Worm (Caenorhabditis elegans) whole organism, early embryonic: ENCODE results near the gene F01F1.14.

Experiments used
- B0310.2 ChIP-seq: sonication (generic microtip); optimal IDR thresholded peaks from 2 replicates; lab custom pipeline; 2016; ENCODE audit warnings: mild to moderate bottlenecking, missing genetic modification characterization, missing compliant biosample characterization
- F13C5.2 ChIP-seq: sonication (generic microtip); optimal IDR thresholded peaks from 2 replicates; lab custom pipeline; 2017; ENCODE audit warnings: mild to moderate bottlenecking, missing genetic modification characterization, inconsistent platforms, missing compliant biosample characterization
- aly-1 ChIP-seq: sonication (generic microtip); optimal IDR thresholded peaks from 2 replicates; lab custom pipeline; 2016; ENCODE audit warnings: missing genetic modification characterization, missing compliant biosample characterization
- ama-1 ChIP-seq: fragments of 150-350 bp; optimal IDR thresholded peaks from 2 replicates; lab custom pipeline; 2014
- ceh-13 ChIP-seq: fragments of 200-800 bp; sonication (Bioruptor generic); optimal IDR thresholded peaks from 2 replicates; lab custom pipeline; 2018; ENCODE audit warnings: mild to moderate bottlenecking, missing genetic modification characterization, missing compliant biosample characterization
- ceh-36 ChIP-seq: sonication (generic microtip); optimal IDR thresholded peaks from 2 replicates; lab custom pipeline; 2016; ENCODE audit warnings: missing genetic modification characterization, inconsistent platforms, missing compliant biosample characterization
- ets-7 ChIP-seq: sonication (generic microtip); optimal IDR thresholded peaks from 2 replicates; lab custom pipeline; 2016; ENCODE audit warnings: missing genotype, missing genetic modification characterization, missing compliant biosample characterization
- flt-1 ChIP-seq: fragments of 200-800 bp; sonication (Bioruptor generic); IDR thresholded peaks from 2 replicates; pipeline ENCODE4 v1.3.6; 2022; ENCODE audit warnings: missing genetic modification characterization, missing compliant biosample characterization
- hmbx-1 ChIP-seq: sonication (generic microtip); optimal IDR thresholded peaks from 2 replicates; lab custom pipeline; 2016; ENCODE audit warnings: mild to moderate bottlenecking, missing genetic modification characterization, missing compliant biosample characterization
- hmg-4 ChIP-seq: fragments of 200-800 bp; sonication (Bioruptor generic); optimal IDR thresholded peaks from 2 replicates; lab custom pipeline; 2018; ENCODE audit warnings: mild to moderate bottlenecking, missing genetic modification characterization, missing compliant biosample characterization
- hnd-1 ChIP-seq: sonication (generic microtip); optimal IDR thresholded peaks from 2 replicates; lab custom pipeline; 2016; ENCODE audit warnings: missing genetic modification characterization, missing compliant biosample characterization
- pes-1 ChIP-seq: fragments of 200-800 bp; sonication (Bioruptor generic); IDR thresholded peaks from 2 replicates; pipeline ENCODE4 v1.3.6; 2022; ENCODE audit warnings: missing genetic modification reagents, missing genetic modification characterization, missing compliant biosample characterization
- scrt-1 ChIP-seq: fragments of 200-800 bp; sonication (Bioruptor generic); IDR thresholded peaks from 2 replicates; pipeline ENCODE4 v1.3.6; 2022; ENCODE audit warnings: missing genetic modification characterization, missing compliant biosample characterization
- sea-1 ChIP-seq: fragments of 200-800 bp; sonication (Bioruptor generic); conservative IDR thresholded peaks from 2 replicates; pipeline ENCODE4 v1.3.6; 2022; ENCODE audit warnings: missing genetic modification characterization, missing compliant biosample characterization
- tbx-11 ChIP-seq: fragments of 200-800 bp; sonication (Bioruptor generic); IDR thresholded peaks from 2 replicates; pipeline ENCODE4 v1.3.6; 2022; ENCODE audit warnings: missing genetic modification characterization, missing compliant biosample characterization
- tbx-37 ChIP-seq: fragments of 200-800 bp; sonication (Bioruptor generic); conservative IDR thresholded peaks from 2 replicates; pipeline ENCODE4 v1.3.6; 2022; ENCODE audit warnings: missing genetic modification reagents, missing genetic modification characterization, missing compliant biosample characterization
- tra-4 ChIP-seq: sonication (generic microtip); optimal IDR thresholded peaks from 2 replicates; lab custom pipeline; 2017; ENCODE audit warnings: missing genetic modification characterization, missing compliant biosample characterization

F01F1.14 gene

ce11 chrIII:5898631-5899030 lies 15.9 kb upstream of the F01F1.14 start:
- TF ChIP-seq tbx-37 (GFP tag; lab: Robert Waterston, UW): no peak
- TF ChIP-seq flt-1: no peak
- no peak for TF ChIP-seq B0310.2 (tag; lab: Kevin White, UChicago)
- no peak for TF ChIP-seq ceh-36 (tag; lab: Kevin White, UChicago)
- TF ChIP-seq scrt-1 (GFP tag; lab: Robert Waterston, UW): no peak
- no peak for TF ChIP-seq aly-1 (tag; lab: Kevin White, UChicago)
- TF ChIP-seq ets-7: no peak

- TF ChIP-seq tbx-37 (GFP tag; lab: Robert Waterston, UW) (no peak), ets-7 (no peak), sea-1 (GFP tag; lab: Robert Waterston, UW) (no peak)
Observed at ce11 chrIII:5897468-5897867, 14.7 kb upstream of the F01F1.14 start.

ce11 chrIII:5895913-5896312 lies 13.2 kb upstream of the F01F1.14 start, which contains the start of gene pxl-1:
Gene pxl-1 (minus strand): TSS chrIII:5896013.
- TF ChIP-seq F13C5.2 (tag; lab: Kevin White, UChicago) (no peak), ets-7 (no peak), pes-1 (GFP tag; lab: Robert Waterston, UW) (no peak), hmg-4 (GFP tag; lab: Kevin White, UChicago) (no peak), aly-1 (tag; lab: Kevin White, UChicago) (no peak)

- TF ChIP-seq pes-1 (GFP tag; lab: Robert Waterston, UW) (no peak), hmg-4 (GFP tag; lab: Kevin White, UChicago) (no peak), flt-1 (no peak)
Observed at ce11 chrIII:5892909-5893308, 10.2 kb upstream of the F01F1.14 start.

- TF ChIP-seq F13C5.2 (tag; lab: Kevin White, UChicago): no peak
- TF ChIP-seq ceh-36 (tag; lab: Kevin White, UChicago): no peak
- TF ChIP-seq ceh-13 (GFP tag; lab: Kevin White, UChicago): no peak
- TF ChIP-seq ets-7: no peak
- no peak for TF ChIP-seq tra-4 (tag; lab: Kevin White, UChicago)
- no peak for TF ChIP-seq flt-1
- TF ChIP-seq hmg-4 (GFP tag; lab: Kevin White, UChicago): no peak
- TF ChIP-seq hmbx-1 (tag; lab: Kevin White, UChicago): no peak
- TF ChIP-seq aly-1 (tag; lab: Kevin White, UChicago): no peak
- TF ChIP-seq tbx-11 (GFP tag; lab: Robert Waterston, UW): no peak
Observed at ce11 chrIII:5888675-5889074, 6.0 kb upstream of the F01F1.14 start, which contains the start of gene C28H8.8. Gene C28H8.8 (minus strand): TSS chrIII:5888775.

- no peak for TF ChIP-seq scrt-1 (GFP tag; lab: Robert Waterston, UW)
- TF ChIP-seq ceh-36 (tag; lab: Kevin White, UChicago): no peak
- TF ChIP-seq flt-1: no peak
- no peak for TF ChIP-seq tbx-37 (GFP tag; lab: Robert Waterston, UW)
- no peak for TF ChIP-seq ama-1
- TF ChIP-seq F13C5.2 (tag; lab: Kevin White, UChicago): no peak
- no peak for TF ChIP-seq B0310.2 (tag; lab: Kevin White, UChicago)
- no peak for TF ChIP-seq aly-1 (tag; lab: Kevin White, UChicago)
- no peak for TF ChIP-seq tra-4 (tag; lab: Kevin White, UChicago)
- TF ChIP-seq hmg-4 (GFP tag; lab: Kevin White, UChicago): no peak
- TF ChIP-seq ets-7: no peak
- no peak for TF ChIP-seq ceh-13 (GFP tag; lab: Kevin White, UChicago)
- TF ChIP-seq pes-1 (GFP tag; lab: Robert Waterston, UW): no peak
- TF ChIP-seq hnd-1 (tag; lab: Kevin White, UChicago): no peak
- no peak for TF ChIP-seq hmbx-1 (tag; lab: Kevin White, UChicago)
- TF ChIP-seq tbx-11 (GFP tag; lab: Robert Waterston, UW): no peak
- no peak for TF ChIP-seq sea-1 (GFP tag; lab: Robert Waterston, UW)
Observed at ce11 chrIII:5886893-5887292, 4.2 kb upstream of the F01F1.14 start, which contains the start of gene C28H8.7. Gene C28H8.7 (minus strand): TSS chrIII:5886993.

ce11 chrIII:5884459-5884858 lies 1.7 kb upstream of the F01F1.14 start:
- TF ChIP-seq tbx-37 (GFP tag; lab: Robert Waterston, UW) (no peak), B0310.2 (tag; lab: Kevin White, UChicago) (no peak), aly-1 (tag; lab: Kevin White, UChicago) (no peak), ama-1 (no peak), tbx-11 (GFP tag; lab: Robert Waterston, UW) (no peak), hmg-4 (GFP tag; lab: Kevin White, UChicago) (no peak), flt-1 (no peak)

- TF ChIP-seq ceh-13 (GFP tag; lab: Kevin White, UChicago): no peak
- TF ChIP-seq aly-1 (tag; lab: Kevin White, UChicago): no peak
- TF ChIP-seq B0310.2 (tag; lab: Kevin White, UChicago): no peak
- TF ChIP-seq flt-1: no peak
- TF ChIP-seq hmg-4 (GFP tag; lab: Kevin White, UChicago): no peak
- TF ChIP-seq hmbx-1 (tag; lab: Kevin White, UChicago): no peak
- no peak for TF ChIP-seq scrt-1 (GFP tag; lab: Robert Waterston, UW)
Observed at ce11 chrIII:5884007-5884406, 1.3 kb upstream of the F01F1.14 start, which contains the start of gene C28H8.5. Gene C28H8.5 (plus strand): TSS chrIII:5884307.

ce11 chrIII:5883517-5883916 lies 794 bp upstream of the F01F1.14 start:
- TF ChIP-seq hnd-1 (tag; lab: Kevin White, UChicago) (no peak), B0310.2 (tag; lab: Kevin White, UChicago) (no peak), ceh-13 (GFP tag; lab: Kevin White, UChicago) (no peak), F13C5.2 (tag; lab: Kevin White, UChicago) (no peak), pes-1 (GFP tag; lab: Robert Waterston, UW) (no peak), tbx-37 (GFP tag; lab: Robert Waterston, UW) (no peak), hmbx-1 (tag; lab: Kevin White, UChicago) (no peak), tra-4 (tag; lab: Kevin White, UChicago) (no peak), ceh-36 (tag; lab: Kevin White, UChicago) (no peak), flt-1 (no peak), tbx-11 (GFP tag; lab: Robert Waterston, UW) (no peak), ets-7 (no peak)
